Fruit fly (Drosophila melanogaster): ENCODE measurements around the gene Dhfr.
A peak's percentile ranks its signal among the peaks of the same experiment; 100 is the strongest.

Dhfr gene

dm6 chr3R:16524178-16524577, 43.2 kb downstream of the Dhfr start (continued):
- TF ChIP-seq NK7.1 (GFP tag; optimal IDR thresholded peaks at IDR 0.05), result peak; percentile 32
- no peak for TF ChIP-seq ro (GFP tag; IDR thresholded peaks at IDR 0.05)
- no peak for TF ChIP-seq CG6813 (GFP tag; optimal IDR thresholded peaks at IDR 0.05)
- TF ChIP-seq B-H1 (GFP tag; IDR thresholded peaks at IDR 0.05), result peak; percentile 67
- 0 out of 2 replicates have a peak, but pooled peaks have one; percentile 4 for TF ChIP-seq CG32532 (GFP tag; IDR thresholded peaks at IDR 0.05)
- no peak for TF ChIP-seq kni (GFP tag; optimal IDR thresholded peaks at IDR 0.05)
- TF ChIP-seq CG8765 (GFP tag; IDR thresholded peaks at IDR 0.05), result peak; percentile 14; the same call in 1 of the 2 replicates
- no peak for TF ChIP-seq ftz-f1 (GFP tag; optimal IDR thresholded peaks at IDR 0.05)
- no peak for TF ChIP-seq grn (GFP tag; optimal IDR thresholded peaks at IDR 0.05)
- TF ChIP-seq H2.0 (GFP tag; IDR thresholded peaks at IDR 0.05), result peak; percentile 64
- no peak for TF ChIP-seq CG13296 (GFP tag; optimal IDR thresholded peaks at IDR 0.05)
- TF ChIP-seq CG11695 (GFP tag; IDR thresholded peaks at IDR 0.05), result peak; percentile 76
- no peak for TF ChIP-seq sna (GFP tag; IDR thresholded peaks at IDR 0.05; ENCODE audit: partially characterized antibody)
- TF ChIP-seq pan (optimal IDR thresholded peaks at IDR 0.05), result no peak
- TF ChIP-seq pan (GFP tag; optimal IDR thresholded peaks at IDR 0.05 in 1 of 2, IDR thresholded peaks at IDR 0.05 in 1 of 2), result peak in 1 of 2 experiments; percentile 74
- TF ChIP-seq CG8388 (GFP tag; optimal IDR thresholded peaks at IDR 0.05), result peak; percentile 83
- peak; percentile 69 for TF ChIP-seq Ssrp (tag; optimal IDR thresholded peaks at IDR 0.05)
- peak; percentile 4 for TF ChIP-seq Sry-δ (GFP tag; optimal IDR thresholded peaks at IDR 0.05)
- peak; percentile 52 for TF ChIP-seq CG2875 (GFP tag; optimal IDR thresholded peaks at IDR 0.05)
- TF ChIP-seq chinmo (GFP tag; IDR thresholded peaks at IDR 0.05; ENCODE audit: partially characterized antibody), result no peak
- no peak for TF ChIP-seq ab (GFP tag; optimal IDR thresholded peaks at IDR 0.05)
- peak; percentile 81 for TF ChIP-seq Ets65A (GFP tag)
- no peak for TF ChIP-seq h (optimal IDR thresholded peaks at IDR 0.05)
- peak; percentile 71 for TF ChIP-seq wor (GFP tag; IDR thresholded peaks at IDR 0.05)
- peak; percentile 72 for TF ChIP-seq salm (tag; optimal IDR thresholded peaks at IDR 0.05)
- no peak for TF ChIP-seq Optix (GFP tag; IDR thresholded peaks at IDR 0.05)
- TF ChIP-seq lab (GFP tag; optimal IDR thresholded peaks at IDR 0.05), result peak; percentile 74
- TF ChIP-seq Atf3 (GFP tag; optimal IDR thresholded peaks at IDR 0.05), result peak; percentile 14
- peak; percentile 48 for TF ChIP-seq repo (GFP tag; optimal IDR thresholded peaks at IDR 0.05)
- TF ChIP-seq gfzf (GFP tag; optimal IDR thresholded peaks at IDR 0.05), result no peak
- no peak for TF ChIP-seq Tbp (GFP tag; optimal IDR thresholded peaks at IDR 0.05)
- no peak for TF ChIP-seq Fer2 (tag; optimal IDR thresholded peaks at IDR 0.05)
- TF ChIP-seq CG2889 (GFP tag; IDR thresholded peaks at IDR 0.05), result 0 out of 3 replicates have a peak, but pooled peaks have one; percentile 15
- no peak for TF ChIP-seq CG33213 (GFP tag; optimal IDR thresholded peaks at IDR 0.05)
- TF ChIP-seq Neu2 (GFP tag; optimal IDR thresholded peaks at IDR 0.05; ENCODE audit: borderline replicate concordance), result no peak
- TF ChIP-seq CG2120 (GFP tag; optimal IDR thresholded peaks at IDR 0.05), result no peak
- peak; percentile 65; the same call in 1 of the 2 replicates for TF ChIP-seq dati (GFP tag; IDR thresholded peaks at IDR 0.05)
- no peak for TF ChIP-seq br (optimal IDR thresholded peaks at IDR 0.05)
- TF ChIP-seq CG30403 (GFP tag; optimal IDR thresholded peaks at IDR 0.05), result peak; percentile 70
- peak; percentile 46 for TF ChIP-seq Camta (GFP tag; optimal IDR thresholded peaks at IDR 0.05)
- TF ChIP-seq sima (GFP tag; optimal IDR thresholded peaks at IDR 0.05), result no peak
- TF ChIP-seq CG4617 (GFP tag; optimal IDR thresholded peaks at IDR 0.05; ENCODE audit: borderline replicate concordance), result no peak
- no peak for TF ChIP-seq Lpt (GFP tag; optimal IDR thresholded peaks at IDR 0.05)
- no peak for TF ChIP-seq vnd (GFP tag; IDR thresholded peaks at IDR 0.05; ENCODE audit: partially characterized antibody)
- TF ChIP-seq CG8281 (tag; optimal IDR thresholded peaks at IDR 0.05), result peak; percentile 49
- TF ChIP-seq vfl (GFP tag; optimal IDR thresholded peaks at IDR 0.05), result no peak
- TF ChIP-seq MESR4 (GFP tag; optimal IDR thresholded peaks at IDR 0.05), result no peak
- TF ChIP-seq sqz (GFP tag; optimal IDR thresholded peaks at IDR 0.05), result peak; percentile 24
- peak; percentile 45 for TF ChIP-seq CG8924 (tag; optimal IDR thresholded peaks at IDR 0.05)
- peak; percentile 58; the same call in 1 of the 2 replicates for TF ChIP-seq danr (GFP tag; IDR thresholded peaks at IDR 0.05)
- TF ChIP-seq Hmr (GFP tag; optimal IDR thresholded peaks at IDR 0.05), result no peak
- peak; percentile 40; the same call in 1 of the 2 replicates for TF ChIP-seq CG6272 (GFP tag; IDR thresholded peaks at IDR 0.05)
